Fruit fly (Drosophila melanogaster) whole organism, embryonic: Measurements from ENCODE around the gene CG6415.

Source experiments
- B-H2 ChIP-seq: fragments of 200-800 bp; sonication (Bioruptor generic); optimal IDR thresholded peaks from 2 replicates; lab custom pipeline; 2018; ENCODE audit warnings: missing biosample characterization, mild to moderate bottlenecking, missing genetic modification characterization
- Bdp1 ChIP-seq: fragments of 200-800 bp; sonication (Bioruptor generic); optimal IDR thresholded peaks from 3 replicates; lab custom pipeline; 2016; ENCODE audit warnings: missing biosample characterization, missing genetic modification characterization
- CG1024 ChIP-seq: fragments of 200-800 bp; sonication (Bioruptor generic); IDR thresholded peaks from 2 replicates; pipeline ENCODE4 v1.3.6; 2022; ENCODE audit warnings: missing biosample characterization, missing genetic modification characterization
- CG10274 ChIP-seq: fragments of 200-800 bp; sonication (Bioruptor generic); optimal IDR thresholded peaks from 3 replicates; lab custom pipeline; 2017; ENCODE audit warnings: missing biosample characterization, mild to moderate bottlenecking, missing genetic modification characterization
- CG11560 ChIP-seq: fragments of 200-800 bp; sonication (Bioruptor generic); IDR thresholded peaks from 3 replicates; pipeline ENCODE4 v1.3.6; 2022; ENCODE audit warnings: missing biosample characterization, missing genetic modification characterization
- CG12236 ChIP-seq: fragments of 200-800 bp; sonication (Bioruptor generic); optimal IDR thresholded peaks from 2 replicates; lab custom pipeline; 2016; ENCODE audit warnings: missing biosample characterization, missing genetic modification characterization
- CG12299 ChIP-seq: fragments of 200-800 bp; sonication (Bioruptor generic); optimal IDR thresholded peaks from 2 replicates; lab custom pipeline; 2018; ENCODE audit warnings: missing biosample characterization, mild to moderate bottlenecking, missing genetic modification characterization
- CG13287 ChIP-seq: fragments of 200-800 bp; sonication (Bioruptor generic); IDR thresholded peaks from 2 replicates; pipeline ENCODE4 v1.3.6; 2022; ENCODE audit warnings: missing biosample characterization, missing genetic modification characterization; ENCODE audit not compliant: partially characterized antibody
- CG13424 ChIP-seq: fragments of 200-800 bp; sonication (Bioruptor generic); optimal IDR thresholded peaks from 2 replicates; lab custom pipeline; 2019; ENCODE audit warnings: missing biosample characterization, mild to moderate bottlenecking, missing genetic modification characterization, moderate library complexity
- CG14050 ChIP-seq: fragments of 200-800 bp; sonication (Bioruptor generic); IDR thresholded peaks from 3 replicates; pipeline ENCODE4 v1.3.6; 2022; ENCODE audit warnings: missing biosample characterization, missing genetic modification characterization
- CG14965 ChIP-seq: fragments of 200-800 bp; sonication (Bioruptor generic); optimal IDR thresholded peaks from 2 replicates; lab custom pipeline; 2016; ENCODE audit warnings: missing biosample characterization, missing genetic modification characterization, borderline replicate concordance
- CG15601 ChIP-seq: fragments of 200-800 bp; sonication (Bioruptor generic); optimal IDR thresholded peaks from 3 replicates; lab custom pipeline; 2019; ENCODE audit warnings: missing biosample characterization, mild to moderate bottlenecking, missing genetic modification characterization, moderate library complexity
- CG31441 ChIP-seq: fragments of 200-800 bp; sonication (Bioruptor generic); IDR thresholded peaks from 2 replicates; pipeline ENCODE4 v1.3.6; 2022; ENCODE audit warnings: missing biosample characterization, missing genetic modification characterization
- CG34224 ChIP-seq: fragments of 200-800 bp; sonication (Bioruptor generic); IDR thresholded peaks from 3 replicates; pipeline ENCODE4 v1.3.6; 2022; ENCODE audit warnings: missing biosample characterization, missing genetic modification characterization; ENCODE audit not compliant: partially characterized antibody
- CG34376 ChIP-seq: fragments of 200-800 bp; sonication (Bioruptor generic); optimal IDR thresholded peaks from 2 replicates; lab custom pipeline; 2018; ENCODE audit warnings: missing biosample characterization, mild to moderate bottlenecking, missing genetic modification characterization
- CG42726 ChIP-seq: fragments of 200-800 bp; sonication (Bioruptor generic); IDR thresholded peaks from 2 replicates; pipeline ENCODE4 v1.3.6; 2022; ENCODE audit warnings: missing biosample characterization, missing genetic modification characterization; ENCODE audit not compliant: partially characterized antibody
- CG5180 ChIP-seq: fragments of 200-800 bp; sonication (Bioruptor generic); optimal IDR thresholded peaks from 3 replicates; lab custom pipeline; 2017; ENCODE audit warnings: missing biosample characterization, missing genetic modification characterization, mild to moderate bottlenecking, moderate library complexity, missing genetic modification reagents
- CG6813 ChIP-seq: fragments of 200-800 bp; sonication (Bioruptor generic); optimal IDR thresholded peaks from 2 replicates; lab custom pipeline; 2017; ENCODE audit warnings: missing biosample characterization, missing genetic modification characterization, mild to moderate bottlenecking, moderate library complexity, missing genetic modification reagents
- CG7928 ChIP-seq: fragments of 200-800 bp; sonication (Bioruptor generic); optimal IDR thresholded peaks from 2 replicates; lab custom pipeline; 2017; ENCODE audit warnings: missing biosample characterization, mild to moderate bottlenecking, missing genetic modification characterization
- CG8281 ChIP-seq: fragments of 200-800 bp; sonication (Bioruptor generic); optimal IDR thresholded peaks from 2 replicates; lab custom pipeline; 2018; ENCODE audit warnings: missing biosample characterization, mild to moderate bottlenecking, missing genetic modification characterization, moderate library complexity
- CHES-1-like ChIP-seq: fragments of 200-800 bp; sonication (Bioruptor generic); optimal IDR thresholded peaks from 2 replicates; lab custom pipeline; 2016; ENCODE audit warnings: missing biosample characterization, missing genetic modification characterization
- Dip2 ChIP-seq: fragments of 200-800 bp; sonication (Bioruptor generic); IDR thresholded peaks from 2 replicates; pipeline ENCODE4 v1.3.6; 2022; ENCODE audit warnings: missing biosample characterization, missing genetic modification characterization
- Hr39 ChIP-seq: fragments of >200 bp; optimal IDR thresholded peaks from 2 replicates; lab custom pipeline; 2017
- Mad ChIP-seq: fragments of 200-800 bp; sonication (Bioruptor generic); optimal IDR thresholded peaks from 2 replicates; lab custom pipeline; 2016; ENCODE audit warnings: missing biosample characterization, missing genetic modification characterization
- NFAT ChIP-seq: fragments of 200-800 bp; sonication (Bioruptor generic); IDR thresholded peaks from 2 replicates; pipeline ENCODE4 v1.3.6; 2022; ENCODE audit warnings: missing biosample characterization, missing genetic modification characterization
- NK7.1 ChIP-seq: fragments of 200-800 bp; sonication (Bioruptor generic); optimal IDR thresholded peaks from 3 replicates; lab custom pipeline; 2016; ENCODE audit warnings: missing biosample characterization, missing genetic modification characterization
- Poxn ChIP-seq: fragments of 200-800 bp; sonication (Bioruptor generic); IDR thresholded peaks from 2 replicates; pipeline ENCODE4 v1.3.6; 2022; ENCODE audit warnings: missing biosample characterization, missing genetic modification characterization
- Usf ChIP-seq: fragments of 200-800 bp; sonication (Bioruptor generic); optimal IDR thresholded peaks from 2 replicates; lab custom pipeline; 2017; ENCODE audit warnings: missing genotype, missing biosample characterization, missing genetic modification characterization
- cad ChIP-seq: fragments of >200 bp; optimal IDR thresholded peaks from 2 replicates; lab custom pipeline; 2017; ENCODE audit warnings: missing biosample characterization, missing genetic modification characterization
- cas ChIP-seq: fragments of 200-800 bp; sonication (Bioruptor generic); IDR thresholded peaks from 2 replicates; pipeline ENCODE4 v1.3.6; 2022; ENCODE audit warnings: missing biosample characterization, missing genetic modification characterization
- caup ChIP-seq: fragments of 200-800 bp; sonication (Bioruptor generic); optimal IDR thresholded peaks from 3 replicates; lab custom pipeline; 2017; ENCODE audit warnings: missing biosample characterization, mild to moderate bottlenecking, missing genetic modification characterization, moderate library complexity; ENCODE audit not compliant: severe bottlenecking
- dm ChIP-seq: fragments of 200-800 bp; sonication (Bioruptor generic); optimal IDR thresholded peaks from 3 replicates; lab custom pipeline; 2016; ENCODE audit warnings: missing biosample characterization, missing genetic modification characterization
- dpn ChIP-seq, 2 experiments: fragments of 200-800 bp; sonication (Bioruptor generic); optimal IDR thresholded peaks; 3 replicates each; lab custom pipeline; 2016; ENCODE audit warnings: missing biosample characterization in 2 of 2, missing genetic modification characterization in 2 of 2
- emc ChIP-seq: fragments of 200-800 bp; sonication (Bioruptor generic); optimal IDR thresholded peaks from 2 replicates; lab custom pipeline; 2016; ENCODE audit warnings: missing biosample characterization, missing genetic modification characterization
- eyg ChIP-seq: fragments of 200-800 bp; sonication (Bioruptor generic); optimal IDR thresholded peaks from 3 replicates; lab custom pipeline; 2016; ENCODE audit warnings: missing biosample characterization, missing genetic modification characterization
- fd3F ChIP-seq: fragments of 200-800 bp; sonication (Bioruptor generic); optimal IDR thresholded peaks from 2 replicates; lab custom pipeline; 2018; ENCODE audit warnings: missing biosample characterization, mild to moderate bottlenecking, missing genetic modification characterization, moderate library complexity
- fd64A ChIP-seq: fragments of 200-800 bp; sonication (Bioruptor generic); optimal IDR thresholded peaks from 3 replicates; lab custom pipeline; 2018; ENCODE audit warnings: missing biosample characterization, mild to moderate bottlenecking, missing genetic modification characterization
- ftz-f1 ChIP-seq: fragments of 200-800 bp; sonication (Bioruptor generic); optimal IDR thresholded peaks from 2 replicates; lab custom pipeline; 2016; ENCODE audit warnings: missing biosample characterization, missing genetic modification characterization
- h ChIP-seq: fragments of >200 bp; optimal IDR thresholded peaks from 2 replicates; lab custom pipeline; 2017
- ind ChIP-seq: fragments of 200-800 bp; sonication (Bioruptor generic); optimal IDR thresholded peaks from 3 replicates; lab custom pipeline; 2016; ENCODE audit warnings: missing biosample characterization, missing genetic modification characterization
- lilli ChIP-seq: fragments of 200-800 bp; sonication (Bioruptor generic); optimal IDR thresholded peaks from 3 replicates; lab custom pipeline; 2016; ENCODE audit warnings: missing biosample characterization, missing genetic modification characterization
- row ChIP-seq: fragments of 200-800 bp; sonication (Bioruptor generic); IDR thresholded peaks from 3 replicates; pipeline ENCODE4 v1.3.6; 2022; ENCODE audit warnings: missing biosample characterization, missing genetic modification characterization
- ssp ChIP-seq: fragments of 200-800 bp; sonication (Bioruptor generic); IDR thresholded peaks from 2 replicates; pipeline ENCODE4 v1.3.6; 2022; ENCODE audit warnings: missing biosample characterization, missing genetic modification characterization
- tio ChIP-seq: fragments of 200-800 bp; sonication (Bioruptor generic); optimal IDR thresholded peaks from 2 replicates; lab custom pipeline; 2017; ENCODE audit warnings: missing biosample characterization, missing genetic modification characterization, inconsistent platforms
- tna ChIP-seq: fragments of 200-800 bp; sonication (Bioruptor generic); IDR thresholded peaks from 2 replicates; pipeline ENCODE4 v1.3.6; 2022; ENCODE audit warnings: missing biosample characterization, missing genetic modification characterization; ENCODE audit not compliant: partially characterized antibody
- trh ChIP-seq: fragments of 200-800 bp; sonication (Bioruptor generic); optimal IDR thresholded peaks from 2 replicates; lab custom pipeline; 2016; ENCODE audit warnings: missing biosample characterization, missing genetic modification characterization
- tx ChIP-seq: fragments of 200-800 bp; sonication (Bioruptor generic); optimal IDR thresholded peaks from 2 replicates; lab custom pipeline; 2016; ENCODE audit warnings: missing biosample characterization, missing genetic modification characterization
- unpg ChIP-seq: fragments of 200-800 bp; sonication (Bioruptor generic); optimal IDR thresholded peaks from 3 replicates; lab custom pipeline; 2018; ENCODE audit warnings: missing biosample characterization, mild to moderate bottlenecking, missing genetic modification characterization, moderate library complexity
- wek ChIP-seq: fragments of 200-800 bp; sonication (Bioruptor generic); optimal IDR thresholded peaks from 3 replicates; lab custom pipeline; 2018; ENCODE audit warnings: missing biosample characterization, mild to moderate bottlenecking, missing genetic modification characterization, moderate library complexity
- wor ChIP-seq: fragments of 200-800 bp; sonication (Bioruptor generic); IDR thresholded peaks from 2 replicates; pipeline ENCODE4 v1.3.6; 2022; ENCODE audit warnings: missing biosample characterization, missing genetic modification characterization
- z ChIP-seq: fragments of 200-800 bp; sonication (Bioruptor generic); IDR thresholded peaks from 3 replicates; pipeline ENCODE4 v1.3.6; 2022; ENCODE audit warnings: missing biosample characterization, missing genetic modification characterization
- zfh2 ChIP-seq: fragments of 200-800 bp; sonication (Bioruptor generic); optimal IDR thresholded peaks from 2 replicates; lab custom pipeline; 2016; ENCODE audit warnings: missing biosample characterization, missing genetic modification characterization

CG6415 gene

dm6 chr2L:10732343-10732808 lies 29.0 kb downstream of the CG6415 start, which contains the start of the genes EMC3 and Dpy-30L1 (continued):
- no peak for TF ChIP-seq trh (GFP tag; lab: Kevin White, UChicago)
- TF ChIP-seq CG34376 (GFP tag; lab: Kevin White, UChicago): peak; percentile 45
- TF ChIP-seq NFAT (GFP tag; lab: Robert Waterston, UW): 0 out of 2 replicates have a peak, but pooled peaks have one; percentile 17
- no peak for TF ChIP-seq z (GFP tag; lab: Robert Waterston, UW)
- TF ChIP-seq Mad (GFP tag; lab: Kevin White, UChicago): no peak
- TF ChIP-seq CG6813 (GFP tag; lab: Kevin White, UChicago): no peak
- peak; percentile 73 for TF ChIP-seq CG11560 (tag; lab: Robert Waterston, UW)
- TF ChIP-seq CG14050 (GFP tag; lab: Robert Waterston, UW): no peak
- no peak for TF ChIP-seq CG5180
- peak; percentile 33 for TF ChIP-seq CHES-1-like (GFP tag; lab: Kevin White, UChicago)
- no peak for TF ChIP-seq tio (GFP tag; lab: Kevin White, UChicago)
- peak; percentile 10 for TF ChIP-seq caup (GFP tag; lab: Kevin White, UChicago)
- TF ChIP-seq tx (GFP tag; lab: Kevin White, UChicago): peak; percentile 25
- TF ChIP-seq CG1024 (GFP tag; lab: Robert Waterston, UW): no peak
- TF ChIP-seq CG12236 (GFP tag; lab: Kevin White, UChicago): no peak
- TF ChIP-seq dm: peak; percentile 8
- TF ChIP-seq Bdp1 (GFP tag; lab: Kevin White, UChicago): no peak
- no peak for TF ChIP-seq CG7928 (GFP tag; lab: Kevin White, UChicago)
- no peak for TF ChIP-seq eyg
- TF ChIP-seq CG13287: peak; percentile 92
- TF ChIP-seq CG14965 (GFP tag; lab: Kevin White, UChicago): no peak
- peak; percentile 33 for TF ChIP-seq zfh2 (GFP tag; lab: Kevin White, UChicago)
- TF ChIP-seq ftz-f1: no peak
- no peak for TF ChIP-seq cad (GFP tag; lab: Kevin White, UChicago)
- peak; percentile 49 for TF ChIP-seq ind
- TF ChIP-seq CG13424 (tag; lab: Kevin White, UChicago): peak; percentile 70
- TF ChIP-seq lilli (GFP tag; lab: Kevin White, UChicago): peak; percentile 78
- peak; percentile 26 for TF ChIP-seq fd3F (GFP tag; lab: Kevin White, UChicago)
- no peak for TF ChIP-seq CG42726
- no peak for TF ChIP-seq CG8281 (tag; lab: Kevin White, UChicago)
- peak; percentile 70 for TF ChIP-seq tna (GFP tag; lab: Robert Waterston, UW)
- TF ChIP-seq dpn (GFP tag; optimal IDR thresholded peaks at IDR 0.05; lab: Kevin White, UChicago): peak; percentile 50 to 63
- no peak for TF ChIP-seq emc
- TF ChIP-seq Dip2 (GFP tag; lab: Robert Waterston, UW): no peak
- TF ChIP-seq cas (GFP tag; lab: Robert Waterston, UW): no peak
- TF ChIP-seq CG31441 (GFP tag; lab: Robert Waterston, UW): no peak; the same call in none of the 2 replicates
- TF ChIP-seq CG10274: no peak
- no peak for TF ChIP-seq wor
- no peak for TF ChIP-seq h (lab: Kevin White, UChicago)
- TF ChIP-seq wek: peak; percentile 98
- peak; percentile 23 for TF ChIP-seq B-H2 (GFP tag; lab: Kevin White, UChicago)
- peak; percentile 15 for TF ChIP-seq CG12299 (tag; lab: Kevin White, UChicago)
- TF ChIP-seq Usf (GFP tag; lab: Kevin White, UChicago): no peak
- TF ChIP-seq Hr39: no peak
- TF ChIP-seq NK7.1 (GFP tag; lab: Kevin White, UChicago): peak; percentile 26
- TF ChIP-seq CG15601 (tag; lab: Kevin White, UChicago): peak; percentile 79
- TF ChIP-seq CG34224 (GFP tag; lab: Robert Waterston, UW): peak; percentile 81
- TF ChIP-seq ssp: peak; percentile 19; the same call in 1 of the 2 replicates
- no peak for TF ChIP-seq Poxn
- peak; percentile 90 for TF ChIP-seq row (GFP tag; lab: Robert Waterston, UW)
- TF ChIP-seq fd64A (GFP tag; lab: Kevin White, UChicago): no peak
- TF ChIP-seq unpg: no peak
